Fruit fly (Drosophila melanogaster) whole organism, embryonic: ENCODE results near the gene CG10638.
A peak's percentile ranks its signal among the peaks of the same experiment; 100 is the strongest.

Source experiments
- CG10366 ChIP-seq: fragments of 200-800 bp; sonication (Bioruptor generic); IDR thresholded peaks from 2 replicates; pipeline ENCODE4 v1.3.6; 2022; ENCODE audit warnings: missing biosample characterization, missing genetic modification characterization
- CG10959 ChIP-seq: fragments of 200-800 bp; sonication (Bioruptor generic); IDR thresholded peaks from 2 replicates; pipeline ENCODE4 v1.3.6; 2022; ENCODE audit warnings: missing biosample characterization, missing genetic modification characterization
- CG11085 ChIP-seq: fragments of 200-800 bp; sonication (Bioruptor generic); IDR thresholded peaks from 2 replicates; pipeline ENCODE4 v1.3.6; 2022; ENCODE audit warnings: missing biosample characterization, missing genetic modification characterization
- CG11093 ChIP-seq: fragments of 200-800 bp; sonication (Bioruptor generic); IDR thresholded peaks from 3 replicates; pipeline ENCODE4 v1.3.6; 2022; ENCODE audit warnings: missing biosample characterization, missing genetic modification characterization
- CG11504 ChIP-seq: fragments of 200-800 bp; sonication (Bioruptor generic); optimal IDR thresholded peaks from 3 replicates; lab custom pipeline; 2019; ENCODE audit warnings: missing biosample characterization, mild to moderate bottlenecking, missing genetic modification characterization, moderate library complexity
- CG12659 ChIP-seq: fragments of 200-800 bp; sonication (Bioruptor generic); optimal IDR thresholded peaks from 3 replicates; lab custom pipeline; 2017; ENCODE audit warnings: mild to moderate bottlenecking, missing biosample characterization, missing genetic modification reagents, missing genetic modification characterization
- CG1832 ChIP-seq: fragments of 200-800 bp; sonication (Bioruptor generic); optimal IDR thresholded peaks from 2 replicates; lab custom pipeline; 2017; ENCODE audit warnings: missing biosample characterization, mild to moderate bottlenecking, missing genetic modification characterization, inconsistent platforms
- CG18764 ChIP-seq: fragments of 200-800 bp; sonication (Bioruptor generic); optimal IDR thresholded peaks from 3 replicates; lab custom pipeline; 2016; ENCODE audit warnings: missing biosample characterization, missing genetic modification characterization
- CG2199 ChIP-seq: fragments of 200-800 bp; sonication (Bioruptor generic); IDR thresholded peaks from 3 replicates; pipeline ENCODE4 v1.3.6; 2022; ENCODE audit warnings: missing biosample characterization, missing genetic modification characterization
- CG3065 ChIP-seq: fragments of 200-800 bp; sonication (Bioruptor generic); optimal IDR thresholded peaks from 2 replicates; lab custom pipeline; 2016; ENCODE audit warnings: missing biosample characterization, missing genetic modification characterization
- CG32772 ChIP-seq: fragments of 200-800 bp; sonication (Bioruptor generic); IDR thresholded peaks from 2 replicates; pipeline ENCODE4 v1.3.6; 2022; ENCODE audit warnings: missing biosample characterization, missing genetic modification characterization
- CG5180 ChIP-seq: fragments of 200-800 bp; sonication (Bioruptor generic); optimal IDR thresholded peaks from 3 replicates; lab custom pipeline; 2017; ENCODE audit warnings: missing biosample characterization, missing genetic modification characterization, mild to moderate bottlenecking, moderate library complexity, missing genetic modification reagents
- CG7357 ChIP-seq: fragments of 200-800 bp; sonication (Bioruptor generic); IDR thresholded peaks from 3 replicates; pipeline ENCODE4 v1.3.6; 2022; ENCODE audit warnings: missing biosample characterization, missing genetic modification characterization
- CG7963 ChIP-seq: fragments of 200-800 bp; sonication (Bioruptor generic); IDR thresholded peaks from 3 replicates; pipeline ENCODE4 v1.3.6; 2022; ENCODE audit warnings: missing biosample characterization, missing genetic modification characterization; ENCODE audit not compliant: partially characterized antibody
- CG7987 ChIP-seq: fragments of 200-800 bp; sonication (Bioruptor generic); optimal IDR thresholded peaks from 2 replicates; lab custom pipeline; 2018; ENCODE audit warnings: missing biosample characterization, mild to moderate bottlenecking, missing genetic modification characterization, moderate library complexity
- CG8388 ChIP-seq: fragments of 200-800 bp; sonication (Bioruptor generic); optimal IDR thresholded peaks from 2 replicates; lab custom pipeline; 2019; ENCODE audit warnings: missing biosample characterization, mild to moderate bottlenecking, missing genetic modification characterization, moderate library complexity
- CG9215 ChIP-seq: fragments of 200-800 bp; sonication (Bioruptor generic); IDR thresholded peaks from 2 replicates; pipeline ENCODE4 v1.3.6; 2022; ENCODE audit warnings: missing biosample characterization, missing genetic modification characterization
- CG9876 ChIP-seq: fragments of 200-800 bp; sonication (Bioruptor generic); optimal IDR thresholded peaks from 2 replicates; lab custom pipeline; 2016; ENCODE audit warnings: missing biosample characterization, missing genetic modification characterization
- CG9932 ChIP-seq: fragments of 200-800 bp; sonication (Bioruptor generic); IDR thresholded peaks from 2 replicates; pipeline ENCODE4 v1.3.6; 2022; ENCODE audit warnings: missing biosample characterization, missing genetic modification characterization
- CkIIα-i1 ChIP-seq: fragments of 200-800 bp; sonication (Bioruptor generic); IDR thresholded peaks from 2 replicates; pipeline ENCODE4 v1.3.6; 2022; ENCODE audit warnings: missing biosample characterization, missing genetic modification characterization
- Doc3 ChIP-seq: fragments of 200-800 bp; sonication (Bioruptor generic); IDR thresholded peaks from 3 replicates; pipeline ENCODE4 v1.3.6; 2022; ENCODE audit warnings: missing biosample characterization, missing genetic modification characterization; ENCODE audit not compliant: partially characterized antibody
- Ets65A ChIP-seq: fragments of 200-800 bp; sonication (Bioruptor generic); peaks from one replicate; lab custom pipeline; 2016; ENCODE audit warnings: missing biosample characterization, missing genetic modification characterization
- Jarid2 ChIP-seq: fragments of 200-800 bp; sonication (Bioruptor generic); optimal IDR thresholded peaks from 3 replicates; lab custom pipeline; 2017; ENCODE audit warnings: mild to moderate bottlenecking, missing biosample characterization, missing genetic modification reagents, missing genetic modification characterization
- Lim3 ChIP-seq: fragments of 200-800 bp; sonication (Bioruptor generic); IDR thresholded peaks from 2 replicates; pipeline ENCODE4 v1.3.6; 2022; ENCODE audit warnings: missing biosample characterization, missing genetic modification characterization
- Med ChIP-seq: fragments of 200-800 bp; sonication (Bioruptor generic); peaks from one replicate; lab custom pipeline; 2016; ENCODE audit warnings: missing biosample characterization, missing genetic modification characterization, mild to moderate bottlenecking, inconsistent platforms, moderate library complexity
- NC2β ChIP-seq: fragments of 200-800 bp; sonication (Bioruptor generic); optimal IDR thresholded peaks from 2 replicates; lab custom pipeline; 2016; ENCODE audit warnings: missing biosample characterization, missing genetic modification characterization
- Nf-YC ChIP-seq: fragments of 200-800 bp; optimal IDR thresholded peaks from 3 replicates; lab custom pipeline; 2019; ENCODE audit warnings: missing biosample characterization, mild to moderate bottlenecking, missing genetic modification characterization, moderate library complexity
- Opbp ChIP-seq: fragments of 200-800 bp; sonication (Bioruptor generic); IDR thresholded peaks from 3 replicates; pipeline ENCODE4 v1.3.6; 2022; ENCODE audit warnings: missing biosample characterization, missing genetic modification characterization; ENCODE audit not compliant: partially characterized antibody
- TFAM ChIP-seq: fragments of 200-800 bp; sonication (Bioruptor generic); optimal IDR thresholded peaks from 2 replicates; lab custom pipeline; 2017; ENCODE audit warnings: missing biosample characterization, missing genetic modification characterization, inconsistent platforms
- Usf ChIP-seq: fragments of 200-800 bp; sonication (Bioruptor generic); optimal IDR thresholded peaks from 2 replicates; lab custom pipeline; 2017; ENCODE audit warnings: missing genotype, missing biosample characterization, missing genetic modification characterization
- aop ChIP-seq: fragments of 200-800 bp; sonication (Bioruptor generic); IDR thresholded peaks from 2 replicates; pipeline ENCODE4 v1.3.6; 2022; ENCODE audit warnings: missing biosample characterization, missing genetic modification characterization
- ara ChIP-seq: fragments of 200-800 bp; sonication (Bioruptor generic); IDR thresholded peaks from 2 replicates; pipeline ENCODE4 v1.3.6; 2022; ENCODE audit warnings: missing biosample characterization, missing genetic modification characterization
- bbx ChIP-seq: fragments of 200-800 bp; sonication (Bioruptor generic); IDR thresholded peaks from 2 replicates; pipeline ENCODE4 v1.3.6; 2022; ENCODE audit warnings: missing biosample characterization, missing genetic modification characterization; ENCODE audit not compliant: partially characterized antibody
- da ChIP-seq: fragments of 200-800 bp; sonication (Bioruptor generic); optimal IDR thresholded peaks from 2 replicates; lab custom pipeline; 2016; ENCODE audit warnings: missing biosample characterization, missing genetic modification characterization
- fd102C ChIP-seq: fragments of 200-800 bp; sonication (Bioruptor generic); optimal IDR thresholded peaks from 2 replicates; lab custom pipeline; 2018; ENCODE audit warnings: missing biosample characterization, mild to moderate bottlenecking, missing genetic modification characterization, moderate library complexity
- ftz-f1 ChIP-seq: fragments of 200-800 bp; sonication (Bioruptor generic); optimal IDR thresholded peaks from 2 replicates; lab custom pipeline; 2016; ENCODE audit warnings: missing biosample characterization, missing genetic modification characterization
- gcm2 ChIP-seq: fragments of 200-800 bp; sonication (Bioruptor generic); optimal IDR thresholded peaks from 2 replicates; lab custom pipeline; 2016; ENCODE audit warnings: missing biosample characterization, missing genetic modification characterization
- hb ChIP-seq: fragments of 200-800 bp; sonication (Bioruptor generic); IDR thresholded peaks from 3 replicates; pipeline ENCODE4 v1.3.6; 2022; ENCODE audit warnings: missing biosample characterization, missing genetic modification characterization; ENCODE audit not compliant: partially characterized antibody
- inv ChIP-seq: fragments of 200-800 bp; sonication (Bioruptor generic); IDR thresholded peaks from 2 replicates; pipeline ENCODE4 v1.3.6; 2022; ENCODE audit warnings: missing biosample characterization, missing genetic modification characterization; ENCODE audit not compliant: partially characterized antibody
- ken ChIP-seq: fragments of 200-800 bp; sonication (Bioruptor generic); IDR thresholded peaks from 3 replicates; pipeline ENCODE4 v1.3.6; 2022; ENCODE audit warnings: missing biosample characterization, missing genetic modification characterization
- nom ChIP-seq: fragments of 200-800 bp; sonication (Bioruptor generic); optimal IDR thresholded peaks from 2 replicates; lab custom pipeline; 2017; ENCODE audit warnings: missing biosample characterization, missing genetic modification characterization, mild to moderate bottlenecking, moderate library complexity, missing genetic modification reagents
- pfk ChIP-seq: fragments of 200-800 bp; sonication (Bioruptor generic); optimal IDR thresholded peaks from 2 replicates; lab custom pipeline; 2018; ENCODE audit warnings: missing biosample characterization, mild to moderate bottlenecking, missing genetic modification characterization, moderate library complexity
- prd ChIP-seq, 3 experiments: fragments of >200 bp in 2 of 3; fragments of 200-800 bp in 1 of 3; sonication (Bioruptor generic) in 1 of 3; optimal IDR thresholded peaks in 2 of 3; IDR thresholded peaks in 1 of 3; 2 replicates in 2 of 3; 3 replicates in 1 of 3; pipeline versions ENCODE4 v1.3.6 to Lab custom; 2017 to 2022; ENCODE audit warnings: missing biosample characterization in 1 of 3, missing genetic modification characterization in 1 of 3
- sd ChIP-seq: fragments of 200-800 bp; sonication (Bioruptor generic); optimal IDR thresholded peaks from 3 replicates; lab custom pipeline; 2018; ENCODE audit warnings: missing biosample characterization, mild to moderate bottlenecking, missing genetic modification characterization, moderate library complexity
- sens ChIP-seq: fragments of 200-800 bp; sonication (Bioruptor generic); peaks from one replicate; lab custom pipeline; 2016; ENCODE audit warnings: missing biosample characterization, missing genetic modification characterization
- sima ChIP-seq: fragments of 200-800 bp; sonication (Bioruptor generic); optimal IDR thresholded peaks from 2 replicates; lab custom pipeline; 2016; ENCODE audit warnings: missing biosample characterization, missing genetic modification characterization
- tio ChIP-seq: fragments of 200-800 bp; sonication (Bioruptor generic); optimal IDR thresholded peaks from 2 replicates; lab custom pipeline; 2017; ENCODE audit warnings: missing biosample characterization, missing genetic modification characterization, inconsistent platforms
- z ChIP-seq: fragments of 200-800 bp; sonication (Bioruptor generic); IDR thresholded peaks from 3 replicates; pipeline ENCODE4 v1.3.6; 2022; ENCODE audit warnings: missing biosample characterization, missing genetic modification characterization
- zfh1 ChIP-seq: fragments of 200-800 bp; sonication (Bioruptor generic); IDR thresholded peaks from 3 replicates; pipeline ENCODE4 v1.3.6; 2022; ENCODE audit warnings: missing biosample characterization, missing genetic modification characterization

Gene CG10638

DNA sequence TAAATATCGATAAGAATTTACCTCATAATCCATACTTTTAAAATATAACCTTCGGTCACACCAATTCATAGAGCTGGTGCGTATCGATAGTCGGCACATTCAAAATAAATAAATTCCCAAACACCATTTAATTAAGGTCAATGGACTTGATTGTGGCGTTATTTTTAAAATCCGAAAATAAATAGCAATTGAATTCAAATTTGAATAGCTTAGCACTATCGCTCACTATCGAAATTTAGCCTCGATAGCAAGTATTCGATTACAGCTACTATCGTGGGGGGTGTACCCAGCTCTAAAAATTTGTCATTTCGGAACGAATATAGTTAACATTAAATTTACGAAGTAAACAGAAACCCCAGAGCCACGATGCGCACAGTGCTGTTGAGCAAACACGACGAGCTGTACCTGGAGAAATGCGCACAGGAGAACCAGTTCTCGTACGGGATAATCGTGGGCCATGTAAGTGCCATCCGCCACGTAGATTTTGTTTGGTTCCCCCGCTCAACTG lies 29.6 kb downstream of the CG10638 start, which contains the start of gene CG10616 (continued):
- no peak for TF ChIP-seq CG11504 (tag; lab: Kevin White, UChicago)
- no peak for TF ChIP-seq CG9215 (GFP tag; lab: Robert Waterston, UW)
- no peak for TF ChIP-seq CG2199 (GFP tag; lab: Robert Waterston, UW)
- peak; percentile 86 for TF ChIP-seq CG7963 (GFP tag; lab: Robert Waterston, UW)
- no peak for TF ChIP-seq sima (GFP tag; lab: Kevin White, UChicago)
- TF ChIP-seq CG9932: no peak; the same call in 1 of the 2 replicates
- TF ChIP-seq ftz-f1: no peak
- peak; percentile 97 for TF ChIP-seq Doc3
- TF ChIP-seq CG3065 (GFP tag; lab: Kevin White, UChicago): no peak
- TF ChIP-seq pfk (GFP tag; lab: Kevin White, UChicago): no peak

DNA sequence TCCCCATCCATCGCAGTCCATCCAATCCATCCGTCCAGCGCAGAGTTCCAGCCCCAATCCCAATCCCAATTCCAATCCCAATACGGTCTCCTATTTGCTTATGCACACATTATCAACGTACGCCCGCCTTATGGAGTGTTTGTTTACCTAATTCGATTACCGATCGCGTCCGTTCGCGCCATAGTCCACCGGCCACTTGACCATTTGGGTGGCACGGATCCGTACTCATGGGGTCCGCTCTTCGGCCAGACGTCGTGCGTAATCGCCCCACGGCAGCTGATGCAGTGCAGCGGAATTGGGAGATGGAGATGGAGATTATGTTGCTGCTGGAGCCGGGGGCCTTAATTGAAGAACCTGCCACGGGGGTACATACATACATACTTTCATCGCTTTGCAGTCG lies 30.6 kb downstream of the CG10638 start:
- TF ChIP-seq CG10366 (no peak), aop (GFP tag; lab: Robert Waterston, UW) (no peak), CG12659 (no peak), CG18764 (GFP tag; lab: Kevin White, UChicago) (no peak), fd102C (GFP tag; lab: Kevin White, UChicago) (no peak), Opbp (GFP tag; lab: Robert Waterston, UW) (no peak), bbx (peak; percentile 23; the same call in 1 of the 2 replicates), sd (no peak), hb (GFP tag; lab: Robert Waterston, UW) (0 out of 3 replicates have a peak, but pooled peaks have one; percentile 31), Nf-YC (no peak), CkIIα-i1 (GFP tag; lab: Robert Waterston, UW) (no peak), ara (GFP tag; lab: Robert Waterston, UW) (no peak), TFAM (GFP tag; lab: Kevin White, UChicago) (no peak), sens (GFP tag; lab: Kevin White, UChicago) (peak; percentile 33), CG8388 (no peak), CG32772 (GFP tag; lab: Robert Waterston, UW) (no peak), z (GFP tag; lab: Robert Waterston, UW) (0 out of 3 replicates have a peak, but pooled peaks have one; percentile 60), CG10959 (no peak), Med (GFP tag; lab: Kevin White, UChicago) (peak; percentile 59), zfh1 (GFP tag; lab: Robert Waterston, UW) (no peak), CG11093 (GFP tag; lab: Robert Waterston, UW) (no peak), Ets65A (peak; percentile 78), Jarid2 (GFP tag; lab: Kevin White, UChicago) (no peak), NC2β (GFP tag; lab: Kevin White, UChicago) (no peak), CG7987 (GFP tag; lab: Kevin White, UChicago) (no peak), Lim3 (no peak), inv (GFP tag; lab: Robert Waterston, UW) (no peak), ken (GFP tag; lab: Robert Waterston, UW) (no peak), tio (GFP tag; lab: Kevin White, UChicago) (no peak), da (GFP tag; lab: Kevin White, UChicago) (no peak), CG9876 (GFP tag; lab: Kevin White, UChicago) (no peak), CG5180 (GFP tag; lab: Kevin White, UChicago) (no peak), Usf (no peak), gcm2 (GFP tag; lab: Kevin White, UChicago) (no peak), prd (optimal IDR thresholded peaks at IDR 0.05; lab: Kevin White, UChicago) (no peak), prd (GFP tag; IDR thresholded peaks at IDR 0.05; lab: Robert Waterston, UW) (0 out of 3 replicates have a peak, but pooled peaks have one; percentile 20), CG1832 (peak; percentile 27), CG2199 (GFP tag; lab: Robert Waterston, UW) (no peak), CG7357 (no peak), nom (GFP tag; lab: Kevin White, UChicago) (no peak), CG11085 (GFP tag; lab: Robert Waterston, UW) (no peak)
